Fruit fly (Drosophila melanogaster): ENCODE measurements around the gene CG31675.
A peak's percentile ranks its signal among the peaks of the same experiment; 100 is the strongest.

Gene CG31675

DNA sequence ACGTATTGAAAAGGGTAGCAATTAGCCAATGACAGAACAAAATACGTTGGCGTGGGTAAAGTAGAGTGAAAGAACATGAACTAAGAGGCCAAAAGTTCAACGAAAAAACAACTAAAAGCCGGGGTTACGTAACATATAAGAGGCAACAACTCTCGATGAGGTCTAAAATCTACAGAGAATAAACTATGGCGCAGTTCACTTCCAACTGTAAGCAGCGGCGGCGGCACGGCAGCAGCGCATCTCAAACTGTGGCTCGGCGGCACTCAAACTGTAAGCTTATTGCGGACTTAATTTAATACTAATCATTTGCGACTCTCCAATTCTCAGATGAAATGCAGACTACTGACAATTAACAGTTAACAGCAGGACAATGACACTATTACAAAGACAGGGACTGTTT is 7.0 kb downstream of the CG31675 start:
- no peak for TF ChIP-seq CG17801 (GFP tag; optimal IDR thresholded peaks at IDR 0.05; ENCODE audit: partially characterized antibody)

DNA sequence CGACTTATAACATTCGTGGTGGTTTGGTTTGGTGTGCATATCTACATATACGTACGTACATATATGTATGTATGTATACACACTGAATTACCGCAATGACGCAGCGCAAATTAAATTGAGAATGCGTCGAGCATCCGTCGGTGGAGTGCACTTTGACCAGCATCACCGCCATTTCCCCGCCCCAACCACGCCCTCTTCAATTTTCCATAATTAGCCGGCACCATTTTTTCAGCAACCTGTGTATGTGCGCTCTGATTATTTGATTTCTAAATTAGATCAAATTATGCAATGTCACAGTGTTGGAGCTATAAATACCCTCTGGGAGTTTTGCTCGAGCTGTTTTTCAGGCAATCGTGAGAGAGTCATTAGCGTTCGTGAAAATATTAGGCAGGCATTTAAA is 10.5 kb downstream of the CG31675 start:
- TF ChIP-seq CG17801 (GFP tag; optimal IDR thresholded peaks at IDR 0.05; ENCODE audit: partially characterized antibody) = no peak

DNA sequence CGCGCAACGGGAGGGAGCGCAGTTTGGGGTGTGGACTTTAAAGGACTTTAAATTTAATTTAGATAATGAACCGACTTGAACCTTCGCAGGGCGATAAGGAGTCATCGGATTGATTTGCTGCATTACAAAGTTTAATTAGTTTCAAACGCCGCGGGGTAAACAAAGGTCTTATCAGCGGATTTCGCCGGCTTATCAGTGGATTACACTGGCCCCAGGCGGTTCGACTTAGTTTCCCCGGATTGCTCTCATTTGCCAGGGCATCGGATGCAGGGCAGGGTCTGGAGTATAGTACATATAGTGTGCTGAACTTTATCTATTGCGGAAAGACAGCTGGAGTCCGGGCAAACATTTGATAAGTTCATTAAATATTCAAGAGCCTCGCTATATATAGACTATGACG is 10.9 kb downstream of the CG31675 start:
- TF ChIP-seq CG17801 (GFP tag; optimal IDR thresholded peaks at IDR 0.05; ENCODE audit: partially characterized antibody) = no peak

DNA sequence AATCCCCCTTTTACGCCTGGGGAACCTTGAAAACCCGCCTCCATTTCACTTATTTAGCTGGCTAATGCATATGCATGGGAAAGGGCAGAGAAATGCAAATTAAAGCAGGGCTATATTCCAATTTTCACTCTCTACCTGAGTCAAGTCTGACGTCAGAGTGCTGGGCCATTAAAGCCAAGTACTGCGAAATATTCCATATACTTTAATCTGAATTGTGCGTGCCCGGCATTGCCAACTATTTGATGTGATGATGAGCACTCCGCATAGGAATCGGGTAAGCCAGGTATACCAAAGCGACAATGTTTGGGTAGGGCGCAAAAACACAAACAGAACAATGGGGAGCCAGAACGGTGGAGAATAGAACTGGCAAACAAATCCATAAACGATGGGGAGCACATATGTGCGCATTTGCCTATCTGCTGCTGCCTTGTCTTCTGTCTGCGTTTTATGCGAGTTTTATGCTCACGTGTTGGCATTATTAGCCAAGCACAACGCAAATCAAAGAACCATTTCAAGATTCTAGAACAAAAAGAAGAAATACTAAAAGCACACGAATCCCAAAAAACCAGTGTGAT is 12.1 kb downstream of the CG31675 start:
- no peak for TF ChIP-seq CG17801 (GFP tag; optimal IDR thresholded peaks at IDR 0.05; ENCODE audit: partially characterized antibody)

dm6 chr2L:20880476-20880875 is 12.9 kb downstream of the CG31675 start:
- TF ChIP-seq CG17801 (GFP tag; optimal IDR thresholded peaks at IDR 0.05; ENCODE audit: partially characterized antibody) = no peak

- TF ChIP-seq CG17801 (GFP tag; optimal IDR thresholded peaks at IDR 0.05; ENCODE audit: partially characterized antibody) = no peak
Measured at dm6 chr2L:20881353-20882079, 14.0 kb downstream of the CG31675 start.

DNA sequence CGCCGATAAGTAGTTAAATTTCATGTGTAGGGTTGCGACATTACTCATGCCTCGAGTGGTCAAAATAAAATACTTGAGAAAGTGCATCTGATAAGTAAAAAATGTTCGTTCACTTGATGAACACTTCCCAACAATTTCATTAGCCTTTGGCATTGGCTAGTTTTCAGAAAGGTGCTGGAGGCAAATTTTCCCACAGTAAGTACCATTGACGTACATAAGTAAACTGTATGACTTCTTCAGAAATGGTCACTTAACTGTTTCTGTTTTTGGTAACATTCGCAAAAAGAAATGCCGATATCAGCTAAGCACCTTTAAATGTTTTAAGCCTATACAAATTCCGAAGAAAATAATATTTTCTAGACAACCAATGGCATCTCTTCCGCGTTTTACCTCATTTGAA is 15.5 kb downstream of the CG31675 start:
- TF ChIP-seq CG17801 (GFP tag; optimal IDR thresholded peaks at IDR 0.05; ENCODE audit: partially characterized antibody) = no peak

- no peak for TF ChIP-seq CG17801 (GFP tag; optimal IDR thresholded peaks at IDR 0.05; ENCODE audit: partially characterized antibody)
Measured at dm6 chr2L:20883624-20884220, 16.2 kb downstream of the CG31675 start.

DNA sequence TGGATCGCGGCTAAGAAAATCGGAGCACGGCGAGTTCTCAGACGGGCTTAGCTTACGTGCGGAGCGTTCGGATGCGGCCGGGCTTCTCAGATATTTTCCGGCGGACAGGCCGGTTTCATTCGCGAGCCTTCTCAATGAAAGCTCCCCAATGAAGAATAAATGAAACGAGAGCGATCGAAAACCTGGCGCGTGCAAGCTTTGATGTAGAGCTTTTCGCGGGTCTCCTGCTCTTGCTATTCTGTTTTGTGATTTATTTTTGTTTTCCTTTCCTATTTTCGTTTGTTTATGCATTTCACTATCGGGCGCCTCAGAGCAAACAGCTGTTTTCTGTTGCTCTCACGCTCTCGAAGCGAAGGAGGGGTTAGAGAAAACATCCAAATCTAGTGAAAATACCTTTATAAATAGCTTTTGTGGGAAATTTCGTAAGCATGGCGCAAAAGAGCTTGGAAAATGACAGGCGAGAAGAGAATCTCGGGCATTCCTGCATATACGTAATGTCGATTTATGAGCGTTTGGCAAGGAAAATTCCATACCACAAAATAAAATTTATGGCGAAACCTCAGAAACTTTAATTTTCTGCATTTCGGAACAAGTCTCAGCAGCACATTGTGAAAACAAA is 18.4 kb downstream of the CG31675 start:
- no peak for TF ChIP-seq CG17801 (GFP tag; optimal IDR thresholded peaks at IDR 0.05; ENCODE audit: partially characterized antibody)

dm6 chr2L:20887273-20887672 is 19.7 kb downstream of the CG31675 start:
- no peak for TF ChIP-seq CG17801 (GFP tag; optimal IDR thresholded peaks at IDR 0.05; ENCODE audit: partially characterized antibody)

DNA sequence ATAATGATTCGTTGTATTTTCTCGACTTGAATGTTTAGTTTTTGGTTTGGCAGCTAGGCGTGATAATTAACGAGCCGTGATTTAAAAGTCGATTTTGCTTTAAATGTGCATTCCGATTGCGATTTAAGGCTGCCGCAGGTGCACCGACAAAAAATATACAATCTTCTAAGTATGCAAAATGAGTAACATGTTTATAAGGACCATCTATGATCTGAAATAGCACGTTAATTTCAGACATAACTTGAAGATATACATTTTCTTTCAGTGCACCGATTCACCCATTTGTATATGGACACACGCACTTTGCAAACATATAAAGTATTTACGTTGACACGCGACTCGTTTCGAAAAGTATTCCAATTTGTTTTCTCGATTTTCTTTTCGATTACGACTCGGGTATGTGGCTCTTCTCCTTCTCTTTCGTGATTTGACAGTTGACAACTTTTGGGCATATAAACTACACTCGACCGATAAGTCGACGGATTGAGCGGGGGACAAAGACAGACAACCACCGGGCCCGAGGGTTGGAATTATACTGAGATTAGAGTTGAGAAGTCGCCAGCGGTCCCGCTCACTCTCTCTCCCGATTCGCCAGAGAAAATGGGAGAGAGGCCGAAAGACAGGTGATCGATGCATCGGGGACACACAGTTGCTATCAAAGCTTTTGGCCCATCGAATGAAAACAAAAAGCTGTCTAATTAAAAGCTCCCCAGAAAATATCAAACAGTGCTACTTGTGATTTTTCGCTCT is 22.5 kb downstream of the CG31675 start:
- TF ChIP-seq CG17801 (GFP tag; optimal IDR thresholded peaks at IDR 0.05; ENCODE audit: partially characterized antibody) = no peak

dm6 chr2L:20891188-20891587 is 23.6 kb downstream of the CG31675 start:
- TF ChIP-seq CG17801 (GFP tag; optimal IDR thresholded peaks at IDR 0.05; ENCODE audit: partially characterized antibody) = peak; percentile 47

- no peak for TF ChIP-seq CG17801 (GFP tag; optimal IDR thresholded peaks at IDR 0.05; ENCODE audit: partially characterized antibody)
Measured at dm6 chr2L:20896681-20897341, 29.3 kb downstream of the CG31675 start.

dm6 chr2L:20898478-20899075 is 31.0 kb downstream of the CG31675 start:
- TF ChIP-seq CG17801 (GFP tag; optimal IDR thresholded peaks at IDR 0.05; ENCODE audit: partially characterized antibody) = no peak

Data from ovary, adult (tissue).